Fruit fly (Drosophila melanogaster) S2 (cell line): ENCODE data around the gene CG7362.

ENCODE experiments used
- CG8478 ChIP-seq: fragments of >200 bp; optimal IDR thresholded peaks from 2 replicates; lab custom pipeline; 2018
- CTCF ChIP-seq, 2 experiments: fragments of >200 bp; optimal IDR thresholded peaks; 2 replicates each; lab custom pipeline; 2018

DNA sequence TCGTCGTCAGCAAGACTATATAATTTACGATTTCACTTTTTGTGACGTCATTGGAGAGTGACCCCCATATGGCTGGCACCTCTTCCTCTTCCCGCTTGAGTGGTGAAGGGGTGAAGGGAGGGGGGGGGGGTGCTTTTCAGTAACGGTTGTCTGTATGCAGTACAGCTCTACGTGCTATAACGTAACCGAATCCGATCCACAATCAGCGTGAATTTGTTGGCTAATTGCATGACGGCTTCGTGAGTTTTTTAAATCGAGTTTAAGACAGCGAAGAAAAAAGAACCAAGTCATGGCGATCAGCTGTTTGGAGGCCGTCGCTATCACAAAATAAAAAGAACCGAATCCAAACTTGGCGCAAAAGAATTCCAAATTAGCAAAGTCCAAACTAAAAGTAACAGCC lies 17.6 kb downstream of the CG7362 start:
- no peak for TF ChIP-seq CG8478 (lab: Kevin White, UChicago)
- no peak for TF ChIP-seq CTCF (optimal IDR thresholded peaks at IDR 0.05; lab: Kevin White, UChicago)
